Worm (Caenorhabditis elegans) whole organism, L2 larva: ENCODE results near the gene K08F4.5.
A peak's percentile ranks its signal among the peaks of the same experiment; 100 is the strongest.

ENCODE experiments used
- C34F6.9 ChIP-seq: fragments of 150-350 bp; optimal IDR thresholded peaks from 2 replicates; lab custom pipeline; 2014; ENCODE audit warnings: missing biosample characterization, missing genetic modification characterization
- F13H6.1 ChIP-seq: sonication (generic microtip); optimal IDR thresholded peaks from 2 replicates; lab custom pipeline; 2016; ENCODE audit warnings: missing genetic modification characterization, missing compliant biosample characterization
- R02D3.7 ChIP-seq: fragments of 150-350 bp; optimal IDR thresholded peaks from 2 replicates; lab custom pipeline; 2014; ENCODE audit warnings: missing biosample characterization, missing genetic modification characterization
- Y55F3AM.14 ChIP-seq: fragments of 200-800 bp; sonication (Bioruptor generic); optimal IDR thresholded peaks from 2 replicates; lab custom pipeline; 2018; ENCODE audit warnings: mild to moderate bottlenecking, missing genetic modification characterization, missing compliant biosample characterization
- ZK546.5 ChIP-seq: sonication (generic microtip); optimal IDR thresholded peaks from 2 replicates; lab custom pipeline; 2017; ENCODE audit warnings: missing biosample characterization, missing genetic modification characterization
- alr-1 ChIP-seq: fragments of 150-350 bp; optimal IDR thresholded peaks from 2 replicates; lab custom pipeline; 2014; ENCODE audit warnings: missing biosample characterization, missing genetic modification characterization
- aly-2 ChIP-seq: fragments of 150-350 bp; optimal IDR thresholded peaks from 2 replicates; lab custom pipeline; 2014; ENCODE audit warnings: missing biosample characterization, missing genetic modification characterization
- ama-1 ChIP-seq: fragments of 150-350 bp; optimal IDR thresholded peaks from 2 replicates; lab custom pipeline; 2018; ENCODE audit warnings: inconsistent platforms
- blmp-1 ChIP-seq: sonication (generic microtip); optimal IDR thresholded peaks from 2 replicates; lab custom pipeline; 2017; ENCODE audit warnings: missing genetic modification characterization, mild to moderate bottlenecking, missing compliant biosample characterization, antibody characterized with exemption, moderate library complexity; ENCODE audit not compliant: insufficient read depth
- ceh-16 ChIP-seq: fragments of 150-350 bp; optimal IDR thresholded peaks from 2 replicates; lab custom pipeline; 2014; ENCODE audit warnings: missing biosample characterization, missing genetic modification characterization
- ceh-82 ChIP-seq: fragments of 150-350 bp; optimal IDR thresholded peaks from 2 replicates; lab custom pipeline; 2014; ENCODE audit warnings: missing biosample characterization, missing genetic modification characterization
- crh-2 ChIP-seq: sonication (generic microtip); optimal IDR thresholded peaks from 2 replicates; lab custom pipeline; 2017; ENCODE audit warnings: missing biosample characterization, missing genetic modification characterization
- dmd-4 ChIP-seq: sonication (generic microtip); optimal IDR thresholded peaks from 2 replicates; lab custom pipeline; 2017; ENCODE audit warnings: missing biosample characterization, missing genetic modification characterization
- egl-27 ChIP-seq: sonication (generic microtip); optimal IDR thresholded peaks from 3 replicates; lab custom pipeline; 2017; ENCODE audit warnings: missing biosample characterization, missing genetic modification reagents, missing genetic modification characterization
- elt-1 ChIP-seq: fragments of 150-350 bp; optimal IDR thresholded peaks from 2 replicates; lab custom pipeline; 2014; ENCODE audit warnings: missing biosample characterization, missing genetic modification characterization
- fos-1 ChIP-seq: fragments of 150-350 bp; optimal IDR thresholded peaks from 2 replicates; lab custom pipeline; 2014; ENCODE audit warnings: missing biosample characterization, missing genetic modification characterization
- gmeb-1 ChIP-seq: fragments of 150-350 bp; optimal IDR thresholded peaks from 2 replicates; lab custom pipeline; 2014; ENCODE audit warnings: missing biosample characterization, missing genetic modification characterization
- lin-11 ChIP-seq: fragments of 150-350 bp; sonication (generic microtip); optimal IDR thresholded peaks from 2 replicates; lab custom pipeline; 2014; ENCODE audit warnings: missing biosample characterization, missing genetic modification characterization, inconsistent platforms, mixed read lengths
- lin-13 ChIP-seq: fragments of 150-350 bp; optimal IDR thresholded peaks from 2 replicates; lab custom pipeline; 2014; ENCODE audit warnings: missing biosample characterization, missing genetic modification reagents, missing genetic modification characterization
- lin-39 ChIP-seq: fragments of 150-350 bp; optimal IDR thresholded peaks from 2 replicates; lab custom pipeline; 2014; ENCODE audit warnings: missing biosample characterization, missing genetic modification reagents, missing genetic modification characterization
- lsy-2 ChIP-seq, 2 experiments: fragments of 150-350 bp in 1 of 2; sonication (generic microtip) in 1 of 2; optimal IDR thresholded peaks; 2 replicates each; lab custom pipeline; 2014 to 2017; ENCODE audit warnings: missing biosample characterization in 2 of 2, missing genetic modification characterization in 2 of 2
- mdl-1 ChIP-seq, 2 experiments: fragments of 150-350 bp in 1 of 2; sonication (generic microtip) in 1 of 2; optimal IDR thresholded peaks; 2 replicates each; lab custom pipeline; 2017; ENCODE audit warnings: missing biosample characterization in 2 of 2, missing genetic modification characterization in 2 of 2
- nhr-10 ChIP-seq: sonication (generic microtip); optimal IDR thresholded peaks from 2 replicates; lab custom pipeline; 2017; ENCODE audit warnings: missing biosample characterization, missing genetic modification characterization
- nhr-11 ChIP-seq: fragments of 150-350 bp; optimal IDR thresholded peaks from 2 replicates; lab custom pipeline; 2014; ENCODE audit warnings: missing biosample characterization, missing genetic modification characterization
- nhr-129 ChIP-seq: fragments of 150-350 bp; optimal IDR thresholded peaks from 2 replicates; lab custom pipeline; 2014; ENCODE audit warnings: missing biosample characterization, missing genetic modification characterization
- nhr-21 ChIP-seq: fragments of 150-350 bp; optimal IDR thresholded peaks from 2 replicates; lab custom pipeline; 2014; ENCODE audit warnings: missing biosample characterization, missing genetic modification characterization
- nhr-237 ChIP-seq: fragments of 150-350 bp; optimal IDR thresholded peaks from 2 replicates; lab custom pipeline; 2014; ENCODE audit warnings: missing biosample characterization, missing genetic modification characterization
- nhr-25 ChIP-seq: fragments of 150-350 bp; sonication (generic microtip); optimal IDR thresholded peaks from 3 replicates; lab custom pipeline; 2014; ENCODE audit warnings: missing biosample characterization, missing genetic modification characterization
- nhr-77 ChIP-seq: fragments of 150-350 bp; optimal IDR thresholded peaks from 2 replicates; lab custom pipeline; 2014; ENCODE audit warnings: missing biosample characterization, missing genetic modification characterization
- peb-1 ChIP-seq: fragments of 150-350 bp; optimal IDR thresholded peaks from 2 replicates; lab custom pipeline; 2014; ENCODE audit warnings: missing biosample characterization, missing genetic modification characterization
- sem-4 ChIP-seq: fragments of 150-350 bp; optimal IDR thresholded peaks from 2 replicates; lab custom pipeline; 2014; ENCODE audit warnings: missing biosample characterization, missing genetic modification reagents, missing genetic modification characterization
- skn-1 ChIP-seq: sonication (generic microtip); optimal IDR thresholded peaks from 2 replicates; lab custom pipeline; 2017; ENCODE audit warnings: missing biosample characterization, missing genetic modification characterization
- sma-3 ChIP-seq: sonication (generic microtip); optimal IDR thresholded peaks from 2 replicates; lab custom pipeline; 2016; ENCODE audit warnings: missing genetic modification reagents, missing genetic modification characterization, missing compliant biosample characterization
- sma-9 ChIP-seq, 2 experiments: fragments of 150-350 bp in 1 of 2; sonication (generic microtip) in 1 of 2; optimal IDR thresholded peaks; 2 replicates each; lab custom pipeline; 2014 to 2016; ENCODE audit warnings: missing genetic modification characterization in 2 of 2, mild to moderate bottlenecking in 1 of 2, missing biosample characterization in 1 of 2, missing compliant biosample characterization in 1 of 2, missing genetic modification reagents in 1 of 2, moderate library complexity in 1 of 2
- snpc-4 ChIP-seq: fragments of 150-350 bp; optimal IDR thresholded peaks from 2 replicates; lab custom pipeline; 2014; ENCODE audit warnings: missing biosample characterization, missing genetic modification characterization
- unc-39 ChIP-seq: fragments of 150-350 bp; optimal IDR thresholded peaks from 2 replicates; lab custom pipeline; 2014; ENCODE audit warnings: missing biosample characterization, missing genetic modification characterization
- unc-55 ChIP-seq: fragments of 150-350 bp; sonication (generic microtip); optimal IDR thresholded peaks from 3 replicates; lab custom pipeline; 2014; ENCODE audit warnings: missing biosample characterization, missing genetic modification reagents, missing genetic modification characterization
- unc-62 ChIP-seq: fragments of 150-350 bp; optimal IDR thresholded peaks from 2 replicates; lab custom pipeline; 2014; ENCODE audit warnings: missing biosample characterization, missing genetic modification reagents, missing genetic modification characterization
- zag-1 ChIP-seq: fragments of 150-350 bp; optimal IDR thresholded peaks from 2 replicates; lab custom pipeline; 2014; ENCODE audit warnings: missing biosample characterization, missing genetic modification characterization
- ztf-1 ChIP-seq: fragments of 200-800 bp; sonication (Bioruptor generic); conservative IDR thresholded peaks from 2 replicates; pipeline ENCODE4 v1.3.6; 2022; ENCODE audit warnings: missing genetic modification characterization, missing compliant biosample characterization
- ztf-4 ChIP-seq: fragments of 150-350 bp; optimal IDR thresholded peaks from 2 replicates; lab custom pipeline; 2014; ENCODE audit warnings: missing biosample characterization, missing genetic modification characterization

K08F4.5 gene

ce11 chrIV:10141930-10142505, 6.3 kb upstream of the K08F4.5 start, which contains the start of the genes gst-2, gst-4 and dhs-12:
gst-2 (minus strand) TSS chrIV:10142061.
gst-4 (plus strand) TSS chrIV:10142225.
dhs-12 (plus strand) TSS chrIV:10142455.
- no peak for TF ChIP-seq nhr-21 (tag; lab: Kevin White, UChicago)
- peak; percentile 93 for TF ChIP-seq skn-1 (tag; lab: Kevin White, UChicago)

- no peak for TF ChIP-seq lin-39 (tag; lab: Kevin White, UChicago)
- no peak for TF ChIP-seq mdl-1 (tag; optimal IDR thresholded peaks at IDR 0.05; lab: Kevin White, UChicago)
- no peak for TF ChIP-seq nhr-10
- no peak for TF ChIP-seq ztf-1 (GFP tag; lab: Robert Waterston, UW)
- TF ChIP-seq aly-2 (tag; lab: Kevin White, UChicago): no peak
- TF ChIP-seq snpc-4: no peak
- TF ChIP-seq blmp-1 (tag; lab: Kevin White, UChicago): no peak
Measured at ce11 chrIV:10140143-10140542, 4.4 kb upstream of the K08F4.5 start, which contains the start of gene gst-3. gst-3 (minus strand) TSS chrIV:10140243.

ce11 chrIV:10137804-10138203, 2.1 kb upstream of the K08F4.5 start, which contains the start of gene K08F4.12:
K08F4.12 (plus strand) TSS chrIV:10138104.
- TF ChIP-seq C34F6.9 (no peak), crh-2 (tag; lab: Kevin White, UChicago) (no peak), mdl-1 (tag; optimal IDR thresholded peaks at IDR 0.05; lab: Kevin White, UChicago) (no peak), ztf-1 (GFP tag; lab: Robert Waterston, UW) (no peak), nhr-11 (no peak), nhr-25 (no peak), ceh-16 (tag; lab: Kevin White, UChicago) (no peak), sma-3 (GFP tag; lab: Kevin White, UChicago) (no peak), peb-1 (tag; lab: Kevin White, UChicago) (no peak), sma-9 (GFP tag; optimal IDR thresholded peaks at IDR 0.05; lab: Kevin White, UChicago) (no peak), sma-9 (tag; optimal IDR thresholded peaks at IDR 0.05; lab: Kevin White, UChicago) (no peak), unc-55 (GFP tag; lab: Kevin White, UChicago) (no peak)

ce11 chrIV:10129957-10130356, 5.8 kb downstream of the K08F4.5 start, which contains the start of gene glt-3:
glt-3 (plus strand) TSS chrIV:10130257.
- TF ChIP-seq unc-39 (tag; lab: Kevin White, UChicago) (no peak), sma-9 (GFP tag; optimal IDR thresholded peaks at IDR 0.05; lab: Kevin White, UChicago) (no peak), sma-9 (tag; optimal IDR thresholded peaks at IDR 0.05; lab: Kevin White, UChicago) (no peak), dmd-4 (tag; lab: Kevin White, UChicago) (no peak), lsy-2 (tag; optimal IDR thresholded peaks at IDR 0.05; lab: Kevin White, UChicago) (no peak), C34F6.9 (no peak), nhr-129 (tag; lab: Kevin White, UChicago) (no peak), ceh-82 (tag; lab: Kevin White, UChicago) (no peak), R02D3.7 (tag; lab: Kevin White, UChicago) (no peak), F13H6.1 (tag; lab: Kevin White, UChicago) (no peak), unc-62 (no peak), egl-27 (no peak), ztf-4 (tag; lab: Kevin White, UChicago) (no peak), nhr-25 (no peak), nhr-237 (tag; lab: Kevin White, UChicago) (no peak), alr-1 (no peak), skn-1 (tag; lab: Kevin White, UChicago) (no peak), snpc-4 (no peak), Y55F3AM.14 (no peak), aly-2 (tag; lab: Kevin White, UChicago) (no peak), nhr-77 (no peak)

- TF ChIP-seq nhr-129 (tag; lab: Kevin White, UChicago) (peak; percentile 90), snpc-4 (peak; percentile 10), elt-1 (tag; lab: Kevin White, UChicago) (no peak), ama-1 (no peak), skn-1 (tag; lab: Kevin White, UChicago) (no peak), zag-1 (peak; percentile 20), ZK546.5 (peak; percentile 80), sma-3 (GFP tag; lab: Kevin White, UChicago) (peak; percentile 66), C34F6.9 (peak; percentile 86), crh-2 (tag; lab: Kevin White, UChicago) (peak; percentile 94), unc-55 (GFP tag; lab: Kevin White, UChicago) (peak; percentile 94), nhr-21 (tag; lab: Kevin White, UChicago) (peak; percentile 2), lin-11 (tag; lab: Kevin White, UChicago) (peak; percentile 84), nhr-11 (no peak), ceh-82 (tag; lab: Kevin White, UChicago) (no peak), alr-1 (no peak), lsy-2 (tag; optimal IDR thresholded peaks at IDR 0.05; lab: Kevin White, UChicago) (peak; percentile 16 to 90), F13H6.1 (tag; lab: Kevin White, UChicago) (peak; percentile 52), gmeb-1 (tag; lab: Kevin White, UChicago) (peak; percentile 90), fos-1 (no peak), lin-13 (GFP tag; lab: Kevin White, UChicago) (peak; percentile 63), sma-9 (GFP tag; optimal IDR thresholded peaks at IDR 0.05; lab: Kevin White, UChicago) (peak; percentile 39), sma-9 (tag; optimal IDR thresholded peaks at IDR 0.05; lab: Kevin White, UChicago) (no peak), sem-4 (peak; percentile 22)
Measured at ce11 chrIV:10128906-10129386, 6.8 kb downstream of the K08F4.5 start, which contains the start of the genes gtbp-1 and K08F4.3. gtbp-1 (minus strand) TSS chrIV:10128956. K08F4.3 (plus strand) TSS chrIV:10129257.
